Fruit fly (Drosophila melanogaster) whole organism, embryonic: ENCODE measurements around the gene CG2182.

ENCODE experiments used
- Asciz ChIP-seq: fragments of 200-800 bp; sonication (Bioruptor generic); optimal IDR thresholded peaks from 2 replicates; lab custom pipeline; 2017; ENCODE audit warnings: missing biosample characterization, mild to moderate bottlenecking, missing genetic modification characterization, missing genetic modification reagents
- Atf-2 ChIP-seq: fragments of 200-800 bp; sonication (Bioruptor generic); optimal IDR thresholded peaks from 2 replicates; lab custom pipeline; 2016; ENCODE audit warnings: missing biosample characterization, missing genetic modification characterization
- Bteb2 ChIP-seq: fragments of 200-800 bp; sonication (Bioruptor generic); optimal IDR thresholded peaks from 2 replicates; lab custom pipeline; 2016; ENCODE audit warnings: missing biosample characterization, missing genetic modification characterization
- C15 ChIP-seq: fragments of 200-800 bp; sonication (Bioruptor generic); IDR thresholded peaks from 3 replicates; pipeline ENCODE4 v1.3.6; 2022; ENCODE audit warnings: missing biosample characterization, missing genetic modification characterization
- CG1024 ChIP-seq: fragments of 200-800 bp; sonication (Bioruptor generic); IDR thresholded peaks from 2 replicates; pipeline ENCODE4 v1.3.6; 2022; ENCODE audit warnings: missing biosample characterization, missing genetic modification characterization
- CG10274 ChIP-seq: fragments of 200-800 bp; sonication (Bioruptor generic); optimal IDR thresholded peaks from 3 replicates; lab custom pipeline; 2017; ENCODE audit warnings: missing biosample characterization, mild to moderate bottlenecking, missing genetic modification characterization
- CG11247 ChIP-seq: fragments of 200-800 bp; sonication (Bioruptor generic); IDR thresholded peaks from 2 replicates; pipeline ENCODE4 v1.3.6; 2022; ENCODE audit warnings: missing biosample characterization, missing genetic modification characterization
- CG11504 ChIP-seq: fragments of 200-800 bp; sonication (Bioruptor generic); optimal IDR thresholded peaks from 3 replicates; lab custom pipeline; 2019; ENCODE audit warnings: missing biosample characterization, mild to moderate bottlenecking, missing genetic modification characterization, moderate library complexity
- CG12744 ChIP-seq: fragments of 200-800 bp; sonication (Bioruptor generic); optimal IDR thresholded peaks from 2 replicates; lab custom pipeline; 2016; ENCODE audit warnings: missing biosample characterization, missing genetic modification characterization
- CG13424 ChIP-seq: fragments of 200-800 bp; sonication (Bioruptor generic); optimal IDR thresholded peaks from 2 replicates; lab custom pipeline; 2019; ENCODE audit warnings: missing biosample characterization, mild to moderate bottlenecking, missing genetic modification characterization, moderate library complexity
- CG14050 ChIP-seq: fragments of 200-800 bp; sonication (Bioruptor generic); IDR thresholded peaks from 3 replicates; pipeline ENCODE4 v1.3.6; 2022; ENCODE audit warnings: missing biosample characterization, missing genetic modification characterization
- CG15514 ChIP-seq: fragments of 200-800 bp; sonication (Bioruptor generic); optimal IDR thresholded peaks from 3 replicates; lab custom pipeline; 2017; ENCODE audit warnings: missing biosample characterization, missing genetic modification characterization, mild to moderate bottlenecking, moderate library complexity, missing genetic modification reagents
- CG1603 ChIP-seq: fragments of 200-800 bp; sonication (Bioruptor generic); optimal IDR thresholded peaks from 2 replicates; lab custom pipeline; 2019; ENCODE audit warnings: missing biosample characterization, mild to moderate bottlenecking, missing genetic modification characterization, moderate library complexity
- CG17328 ChIP-seq: fragments of 200-800 bp; sonication (Bioruptor generic); IDR thresholded peaks from 2 replicates; pipeline ENCODE4 v1.3.6; 2022; ENCODE audit warnings: missing biosample characterization, missing genetic modification characterization
- CG17568 ChIP-seq: fragments of 200-800 bp; sonication (Bioruptor generic); optimal IDR thresholded peaks from 2 replicates; lab custom pipeline; 2018; ENCODE audit warnings: missing biosample characterization, mild to moderate bottlenecking, missing genetic modification characterization, moderate library complexity
- CG17612 ChIP-seq: fragments of 200-800 bp; sonication (Bioruptor generic); IDR thresholded peaks from 2 replicates; pipeline ENCODE4 v1.3.6; 2022; ENCODE audit warnings: missing biosample characterization, missing genetic modification characterization
- CG30403 ChIP-seq: fragments of 200-800 bp; sonication (Bioruptor generic); optimal IDR thresholded peaks from 3 replicates; lab custom pipeline; 2016; ENCODE audit warnings: missing biosample characterization, missing genetic modification characterization
- CG3163 ChIP-seq: fragments of 200-800 bp; sonication (Bioruptor generic); optimal IDR thresholded peaks from 3 replicates; lab custom pipeline; 2016; ENCODE audit warnings: missing biosample characterization, missing genetic modification characterization
- CG3281 ChIP-seq: fragments of 200-800 bp; sonication (Bioruptor generic); optimal IDR thresholded peaks from 3 replicates; lab custom pipeline; 2017; ENCODE audit warnings: missing biosample characterization, mild to moderate bottlenecking, missing genetic modification characterization
- CG43689 ChIP-seq: fragments of 200-800 bp; sonication (Bioruptor generic); IDR thresholded peaks from 2 replicates; pipeline ENCODE4 v1.3.6; 2022; ENCODE audit warnings: missing biosample characterization, missing genetic modification characterization
- CG4404 ChIP-seq: fragments of 200-800 bp; sonication (Bioruptor generic); IDR thresholded peaks from 2 replicates; pipeline ENCODE4 v1.3.6; 2022; ENCODE audit warnings: missing biosample characterization, missing genetic modification characterization
- CG6272 ChIP-seq: fragments of 200-800 bp; sonication (Bioruptor generic); IDR thresholded peaks from 2 replicates; pipeline ENCODE4 v1.3.6; 2022; ENCODE audit warnings: missing biosample characterization, missing genetic modification characterization
- CG7987 ChIP-seq: fragments of 200-800 bp; sonication (Bioruptor generic); optimal IDR thresholded peaks from 2 replicates; lab custom pipeline; 2018; ENCODE audit warnings: missing biosample characterization, mild to moderate bottlenecking, missing genetic modification characterization, moderate library complexity
- CG8089 ChIP-seq: fragments of 200-800 bp; sonication (Bioruptor generic); optimal IDR thresholded peaks from 3 replicates; lab custom pipeline; 2016; ENCODE audit warnings: missing biosample characterization, missing genetic modification characterization
- CG8765 ChIP-seq: fragments of 200-800 bp; sonication (Bioruptor generic); IDR thresholded peaks from 2 replicates; pipeline ENCODE4 v1.3.6; 2022; ENCODE audit warnings: missing biosample characterization, missing genetic modification characterization
- CG9876 ChIP-seq: fragments of 200-800 bp; sonication (Bioruptor generic); optimal IDR thresholded peaks from 2 replicates; lab custom pipeline; 2016; ENCODE audit warnings: missing biosample characterization, missing genetic modification characterization
- D ChIP-seq, 2 experiments: fragments of 200-800 bp in 1 of 2; fragments of >200 bp in 1 of 2; sonication (Bioruptor generic) in 1 of 2; optimal IDR thresholded peaks; 2 replicates in 1 of 2; 3 replicates in 1 of 2; lab custom pipeline; 2017; ENCODE audit warnings: mild to moderate bottlenecking in 1 of 2, missing biosample characterization in 1 of 2, missing genetic modification characterization in 1 of 2, missing genetic modification reagents in 1 of 2
- E2f2 ChIP-seq: fragments of 200-800 bp; sonication (Bioruptor generic); IDR thresholded peaks from 2 replicates; pipeline ENCODE4 v1.3.6; 2022; ENCODE audit warnings: missing biosample characterization, missing genetic modification characterization
- Fer1 ChIP-seq: fragments of 200-800 bp; sonication (Bioruptor generic); optimal IDR thresholded peaks from 2 replicates; lab custom pipeline; 2017; ENCODE audit warnings: missing biosample characterization, mild to moderate bottlenecking, missing genetic modification characterization
- Gug ChIP-seq: fragments of 200-800 bp; sonication (Bioruptor generic); IDR thresholded peaks from 4 replicates; pipeline ENCODE4 v1.3.6; 2022; ENCODE audit warnings: missing biosample characterization, missing genetic modification characterization
- HLH54F ChIP-seq: fragments of 200-800 bp; sonication (Bioruptor generic); optimal IDR thresholded peaks from 3 replicates; lab custom pipeline; 2016; ENCODE audit warnings: missing biosample characterization, missing genetic modification characterization
- Med ChIP-seq: fragments of 200-800 bp; sonication (Bioruptor generic); peaks from one replicate; lab custom pipeline; 2016; ENCODE audit warnings: missing biosample characterization, missing genetic modification characterization, mild to moderate bottlenecking, inconsistent platforms, moderate library complexity
- NC2β ChIP-seq: fragments of 200-800 bp; sonication (Bioruptor generic); optimal IDR thresholded peaks from 2 replicates; lab custom pipeline; 2016; ENCODE audit warnings: missing biosample characterization, missing genetic modification characterization
- Nf-YA ChIP-seq: fragments of 200-800 bp; sonication (Bioruptor generic); IDR thresholded peaks from 2 replicates; pipeline ENCODE4 v1.3.6; 2022; ENCODE audit warnings: missing biosample characterization, missing genetic modification characterization
- Oaz ChIP-seq: fragments of 200-800 bp; sonication (Bioruptor generic); IDR thresholded peaks from 2 replicates; pipeline ENCODE4 v1.3.6; 2022; ENCODE audit warnings: missing biosample characterization, missing genetic modification characterization
- Rx ChIP-seq: fragments of 200-800 bp; sonication (Bioruptor generic); IDR thresholded peaks from 2 replicates; pipeline ENCODE4 v1.3.6; 2022; ENCODE audit warnings: missing biosample characterization, missing genetic modification characterization
- Sry-δ ChIP-seq: fragments of 200-800 bp; sonication (Bioruptor generic); optimal IDR thresholded peaks from 2 replicates; lab custom pipeline; 2016; ENCODE audit warnings: missing biosample characterization, missing genetic modification characterization
- Tbp ChIP-seq: fragments of >200 bp; optimal IDR thresholded peaks from 2 replicates; lab custom pipeline; 2018; ENCODE audit warnings: missing biosample characterization, missing genetic modification characterization
- ems ChIP-seq: fragments of 200-800 bp; sonication (Bioruptor generic); optimal IDR thresholded peaks from 3 replicates; lab custom pipeline; 2016; ENCODE audit warnings: missing biosample characterization, missing genetic modification characterization
- fd96Cb ChIP-seq: fragments of 200-800 bp; sonication (Bioruptor generic); optimal IDR thresholded peaks from 2 replicates; lab custom pipeline; 2018; ENCODE audit warnings: missing biosample characterization, mild to moderate bottlenecking, missing genetic modification characterization, moderate library complexity
- grn ChIP-seq: fragments of 200-800 bp; sonication (Bioruptor generic); optimal IDR thresholded peaks from 3 replicates; lab custom pipeline; 2017; ENCODE audit warnings: missing biosample characterization, missing genetic modification characterization
- h ChIP-seq: fragments of >200 bp; optimal IDR thresholded peaks from 2 replicates; lab custom pipeline; 2017
- insv ChIP-seq, 2 experiments: fragments of 200-800 bp; sonication (Bioruptor generic); optimal IDR thresholded peaks; 3 replicates each; lab custom pipeline; 2016 to 2018; ENCODE audit warnings: missing biosample characterization in 2 of 2, missing genetic modification characterization in 2 of 2
- nau ChIP-seq: fragments of 200-800 bp; sonication (Bioruptor generic); optimal IDR thresholded peaks from 3 replicates; lab custom pipeline; 2017; ENCODE audit warnings: missing biosample characterization, mild to moderate bottlenecking, missing genetic modification characterization, missing genetic modification reagents
- nmo ChIP-seq: fragments of 200-800 bp; sonication (Bioruptor generic); optimal IDR thresholded peaks from 2 replicates; lab custom pipeline; 2018; ENCODE audit warnings: missing biosample characterization, mild to moderate bottlenecking, missing genetic modification characterization, moderate library complexity
- pnt ChIP-seq: fragments of 200-800 bp; sonication (Bioruptor generic); optimal IDR thresholded peaks from 3 replicates; lab custom pipeline; 2016; ENCODE audit warnings: missing biosample characterization, missing genetic modification characterization
- pros ChIP-seq: fragments of 200-800 bp; sonication (Bioruptor generic); optimal IDR thresholded peaks from 3 replicates; lab custom pipeline; 2019; ENCODE audit warnings: missing biosample characterization, mild to moderate bottlenecking, missing genetic modification characterization, moderate library complexity
- scrt ChIP-seq: fragments of 200-800 bp; sonication (Bioruptor generic); optimal IDR thresholded peaks from 2 replicates; lab custom pipeline; 2018; ENCODE audit warnings: missing biosample characterization, mild to moderate bottlenecking, missing genetic modification characterization, moderate library complexity
- shn ChIP-seq: fragments of 200-800 bp; sonication (Bioruptor generic); optimal IDR thresholded peaks from 3 replicates; lab custom pipeline; 2016; ENCODE audit warnings: missing biosample characterization, missing genetic modification characterization
- sim ChIP-seq: fragments of 200-800 bp; sonication (Bioruptor generic); IDR thresholded peaks from 2 replicates; pipeline ENCODE4 v1.3.6; 2022; ENCODE audit warnings: missing biosample characterization, missing genetic modification characterization
- ssp ChIP-seq: fragments of 200-800 bp; sonication (Bioruptor generic); IDR thresholded peaks from 2 replicates; pipeline ENCODE4 v1.3.6; 2022; ENCODE audit warnings: missing biosample characterization, missing genetic modification characterization
- toy ChIP-seq: fragments of 200-800 bp; sonication (Bioruptor generic); IDR thresholded peaks from 2 replicates; pipeline ENCODE4 v1.3.6; 2022; ENCODE audit warnings: missing biosample characterization, missing genetic modification characterization
- zfh2 ChIP-seq: fragments of 200-800 bp; sonication (Bioruptor generic); optimal IDR thresholded peaks from 2 replicates; lab custom pipeline; 2016; ENCODE audit warnings: missing biosample characterization, missing genetic modification characterization

Gene CG2182

DNA sequence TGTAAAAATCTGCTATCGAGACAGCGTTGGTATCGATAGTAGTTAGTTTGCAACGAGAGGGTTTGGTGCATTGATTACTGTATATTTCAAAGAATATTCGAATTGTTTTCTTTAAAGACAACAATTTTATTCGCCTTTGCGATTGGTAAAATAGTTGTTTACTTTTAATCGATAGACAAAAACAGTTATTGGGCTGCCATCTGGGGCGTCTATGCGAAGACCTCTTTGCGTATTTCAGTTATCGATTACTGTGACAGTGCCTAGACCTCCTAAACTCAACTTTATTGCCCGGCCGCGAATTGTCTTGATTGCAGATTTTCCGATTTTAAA is 46.6 kb downstream of the CG2182 start, which contains the start of gene Atu (continued):
- no peak for TF ChIP-seq CG11504 (tag; lab: Kevin White, UChicago)
- no peak for TF ChIP-seq CG3163 (GFP tag; lab: Kevin White, UChicago)
- peak; percentile 39 for TF ChIP-seq CG13424 (tag; lab: Kevin White, UChicago)
- no peak for TF ChIP-seq Gug (GFP tag; lab: Robert Waterston, UW)
- TF ChIP-seq grn (GFP tag; lab: Kevin White, UChicago): no peak
- no peak for TF ChIP-seq CG7987 (GFP tag; lab: Kevin White, UChicago)
- no peak for TF ChIP-seq fd96Cb (tag; lab: Kevin White, UChicago)
- no peak for TF ChIP-seq CG1024 (GFP tag; lab: Robert Waterston, UW)
- TF ChIP-seq CG1603 (tag; lab: Kevin White, UChicago): peak; percentile 68
- TF ChIP-seq C15 (GFP tag; lab: Robert Waterston, UW): no peak
- no peak for TF ChIP-seq CG10274 (GFP tag; lab: Kevin White, UChicago)
- TF ChIP-seq Atf-2 (GFP tag; lab: Kevin White, UChicago): no peak
- TF ChIP-seq CG9876 (GFP tag; lab: Kevin White, UChicago): no peak
- no peak for TF ChIP-seq toy (GFP tag; lab: Robert Waterston, UW)
- TF ChIP-seq D (optimal IDR thresholded peaks at IDR 0.05; lab: Kevin White, UChicago): no peak
- no peak for TF ChIP-seq D (GFP tag; optimal IDR thresholded peaks at IDR 0.05; lab: Kevin White, UChicago)
- no peak for TF ChIP-seq Bteb2
- no peak for TF ChIP-seq CG12744 (GFP tag; lab: Kevin White, UChicago)
- TF ChIP-seq NC2β (GFP tag; lab: Kevin White, UChicago): peak; percentile 39
- TF ChIP-seq pnt (GFP tag; lab: Kevin White, UChicago): no peak
- peak; percentile 76 for TF ChIP-seq nmo (GFP tag; lab: Kevin White, UChicago)
- no peak for TF ChIP-seq Oaz (GFP tag; lab: Robert Waterston, UW)
- TF ChIP-seq CG17568 (GFP tag; lab: Kevin White, UChicago): no peak
- TF ChIP-seq Fer1 (GFP tag; lab: Kevin White, UChicago): peak; percentile 3
- TF ChIP-seq CG14050: no peak
- TF ChIP-seq CG17328: no peak
- peak; percentile 71 for TF ChIP-seq CG15514
- peak; percentile 31; the same call in 1 of the 2 replicates for TF ChIP-seq E2f2
- TF ChIP-seq shn (GFP tag; lab: Kevin White, UChicago): peak; percentile 54
- peak; percentile 38 for TF ChIP-seq zfh2
- no peak for TF ChIP-seq Asciz (GFP tag; lab: Kevin White, UChicago)
- TF ChIP-seq pros (GFP tag; lab: Kevin White, UChicago): no peak
- no peak for TF ChIP-seq ssp
- TF ChIP-seq CG30403 (GFP tag; lab: Kevin White, UChicago): peak; percentile 54
- TF ChIP-seq Tbp (GFP tag; lab: Kevin White, UChicago): peak; percentile 26
- no peak for TF ChIP-seq Rx (GFP tag; lab: Robert Waterston, UW)
- peak; percentile 46 for TF ChIP-seq CG8089 (GFP tag; lab: Kevin White, UChicago)
- TF ChIP-seq CG43689 (GFP tag; lab: Robert Waterston, UW): no peak
- no peak for TF ChIP-seq CG4404 (GFP tag; lab: Robert Waterston, UW)
- peak; percentile 96 for TF ChIP-seq Sry-δ (GFP tag; lab: Kevin White, UChicago)
- TF ChIP-seq CG6272 (GFP tag; lab: Robert Waterston, UW): no peak
- TF ChIP-seq CG11247 (GFP tag; lab: Robert Waterston, UW): no peak
- no peak for TF ChIP-seq CG17612 (GFP tag; lab: Robert Waterston, UW)
- TF ChIP-seq Nf-YA (GFP tag; lab: Robert Waterston, UW): no peak
- TF ChIP-seq h (lab: Kevin White, UChicago): no peak
- TF ChIP-seq Med (GFP tag; lab: Kevin White, UChicago): peak; percentile 91
- no peak for TF ChIP-seq insv (GFP tag; optimal IDR thresholded peaks at IDR 0.05; lab: Kevin White, UChicago)
- no peak for TF ChIP-seq ems (GFP tag; lab: Kevin White, UChicago)
- peak; percentile 39 for TF ChIP-seq HLH54F (GFP tag; lab: Kevin White, UChicago)
- TF ChIP-seq CG8765: no peak
- no peak for TF ChIP-seq nau (GFP tag; lab: Kevin White, UChicago)
- TF ChIP-seq sim (GFP tag; lab: Robert Waterston, UW): no peak
- TF ChIP-seq scrt (GFP tag; lab: Kevin White, UChicago): no peak
- peak; percentile 2 for TF ChIP-seq CG3281 (GFP tag; lab: Kevin White, UChicago)
